Fruit fly (Drosophila melanogaster) Kc167 (cell line): ENCODE results near the gene CG10947.

Experiments used
- Myc ChIP-seq: fragments of >200 bp; optimal IDR thresholded peaks from 2 replicates; lab custom pipeline; 2017; ENCODE audit warnings: missing external identifiers
- Sin3A ChIP-seq: fragments of >200 bp; optimal IDR thresholded peaks from 2 replicates; lab custom pipeline; 2018; ENCODE audit warnings: missing external identifiers
- h ChIP-seq: fragments of >200 bp; optimal IDR thresholded peaks from 3 replicates; lab custom pipeline; 2018; ENCODE audit warnings: missing external identifiers
- insv ChIP-seq: fragments of >200 bp; optimal IDR thresholded peaks from 3 replicates; lab custom pipeline; 2018; ENCODE audit warnings: missing external identifiers
- psq ChIP-seq: fragments of >200 bp; optimal IDR thresholded peaks from 2 replicates; lab custom pipeline; 2017; ENCODE audit warnings: missing external identifiers
- ttk ChIP-seq: sonication (Bioruptor generic); optimal IDR thresholded peaks from 2 replicates; lab custom pipeline; 2017; ENCODE audit warnings: missing external identifiers

DNA sequence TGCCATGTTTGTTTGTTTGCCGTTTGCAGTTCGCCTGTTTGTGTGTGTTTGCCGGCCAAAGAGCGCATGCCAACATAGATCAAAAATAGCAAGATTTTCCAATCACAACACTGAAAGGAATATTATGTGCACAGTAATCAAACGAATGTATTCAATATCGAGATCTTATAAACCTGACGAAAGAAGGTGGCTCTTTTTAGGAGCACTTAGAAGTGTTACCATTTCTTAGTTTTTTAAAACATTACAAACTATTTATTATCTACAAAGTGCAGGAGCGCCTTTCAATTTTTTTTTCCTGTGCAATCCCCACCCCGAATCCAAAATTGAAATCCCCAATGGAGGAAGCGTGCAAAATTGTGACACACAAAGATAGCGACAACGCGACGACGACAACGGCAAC, 74.0 kb downstream of the CG10947 start:
- no peak for TF ChIP-seq Myc (lab: Kevin White, UChicago)
- no peak for TF ChIP-seq ttk (lab: Kevin White, UChicago)
- no peak for TF ChIP-seq h
- no peak for TF ChIP-seq psq (lab: Kevin White, UChicago)
- TF ChIP-seq insv (lab: Kevin White, UChicago) = no peak
- no peak for TF ChIP-seq Sin3A (lab: Kevin White, UChicago)
